Worm (Caenorhabditis elegans) whole organism, mixed stage, embryonic: ENCODE data around the gene math-8.

Experiments
- M03D4.4 ChIP-seq: sonication (generic microtip); optimal IDR thresholded peaks from 2 replicates; lab custom pipeline; 2017; ENCODE audit warnings: mild to moderate bottlenecking, missing genetic modification characterization, missing compliant biosample characterization
- bed-3 ChIP-seq: fragments of 200-800 bp; sonication (Bioruptor generic); optimal IDR thresholded peaks from 3 replicates; lab custom pipeline; 2018; ENCODE audit warnings: mild to moderate bottlenecking, missing genetic modification characterization, moderate library complexity, missing compliant biosample characterization
- blmp-1 ChIP-seq: fragments of 150-350 bp; optimal IDR thresholded peaks from 2 replicates; lab custom pipeline; 2014; ENCODE audit warnings: missing biosample characterization, missing genetic modification characterization
- ceh-39 ChIP-seq: fragments of 150-350 bp; optimal IDR thresholded peaks from 2 replicates; lab custom pipeline; 2014; ENCODE audit warnings: missing biosample characterization, missing genetic modification characterization
- ceh-83 ChIP-seq: fragments of 200-800 bp; sonication (Bioruptor generic); optimal IDR thresholded peaks from 2 replicates; lab custom pipeline; 2018; ENCODE audit warnings: mild to moderate bottlenecking, missing genetic modification characterization, missing compliant biosample characterization
- ces-1 ChIP-seq: fragments of 150-350 bp; optimal IDR thresholded peaks from 2 replicates; lab custom pipeline; 2014; ENCODE audit warnings: missing biosample characterization, missing genetic modification reagents, missing genetic modification characterization
- cnd-1 ChIP-seq: fragments of 200-800 bp; sonication (Bioruptor generic); optimal IDR thresholded peaks from 2 replicates; lab custom pipeline; 2018; ENCODE audit warnings: mild to moderate bottlenecking, missing genetic modification characterization, missing compliant biosample characterization
- drap-1 ChIP-seq: fragments of 200-800 bp; sonication (Bioruptor generic); optimal IDR thresholded peaks from 3 replicates; lab custom pipeline; 2018; ENCODE audit warnings: mild to moderate bottlenecking, missing genetic modification characterization, missing compliant biosample characterization
- elt-1 ChIP-seq: sonication (generic microtip); optimal IDR thresholded peaks from 2 replicates; lab custom pipeline; 2017; ENCODE audit warnings: missing genetic modification characterization, mild to moderate bottlenecking, missing compliant biosample characterization, antibody characterized with exemption, moderate library complexity, borderline replicate concordance; ENCODE audit not compliant: insufficient read depth
- elt-3 ChIP-seq: fragments of 150-350 bp; optimal IDR thresholded peaks from 2 replicates; lab custom pipeline; 2014; ENCODE audit warnings: missing biosample characterization, missing genetic modification characterization
- flh-1 ChIP-seq: fragments of 200-800 bp; sonication (Bioruptor generic); optimal IDR thresholded peaks from 2 replicates; lab custom pipeline; 2018; ENCODE audit warnings: mild to moderate bottlenecking, missing genetic modification characterization, moderate library complexity, missing compliant biosample characterization
- ham-2 ChIP-seq: fragments of 200-800 bp; sonication (Bioruptor generic); optimal IDR thresholded peaks from 2 replicates; lab custom pipeline; 2018; ENCODE audit warnings: mild to moderate bottlenecking, missing genetic modification characterization, missing compliant biosample characterization
- hlh-1 ChIP-seq: fragments of 150-350 bp; optimal IDR thresholded peaks from 2 replicates; lab custom pipeline; 2014; ENCODE audit warnings: missing biosample characterization, missing genetic modification reagents, missing genetic modification characterization
- lin-13 ChIP-seq: fragments of 150-350 bp; optimal IDR thresholded peaks from 2 replicates; lab custom pipeline; 2014; ENCODE audit warnings: missing biosample characterization, missing genetic modification characterization
- lin-32 ChIP-seq: fragments of 200-800 bp; sonication (Bioruptor generic); optimal IDR thresholded peaks from 2 replicates; lab custom pipeline; 2018; ENCODE audit warnings: mild to moderate bottlenecking, missing genetic modification characterization, missing compliant biosample characterization
- lsy-2 ChIP-seq: fragments of 150-350 bp; optimal IDR thresholded peaks from 2 replicates; lab custom pipeline; 2014; ENCODE audit warnings: missing biosample characterization, missing genetic modification characterization
- mab-5 ChIP-seq: fragments of 150-350 bp; optimal IDR thresholded peaks from 2 replicates; lab custom pipeline; 2014; ENCODE audit warnings: missing biosample characterization, missing genetic modification characterization
- mep-1 ChIP-seq: fragments of 150-350 bp; optimal IDR thresholded peaks from 2 replicates; lab custom pipeline; 2017; ENCODE audit warnings: missing biosample characterization, missing genetic modification reagents, missing genetic modification characterization, inconsistent platforms
- mls-2 ChIP-seq: sonication (generic microtip); optimal IDR thresholded peaks from 2 replicates; lab custom pipeline; 2016; ENCODE audit warnings: mild to moderate bottlenecking, missing genetic modification characterization, moderate library complexity, missing compliant biosample characterization
- nhr-12 ChIP-seq: fragments of 150-350 bp; optimal IDR thresholded peaks from 2 replicates; lab custom pipeline; 2014; ENCODE audit warnings: missing biosample characterization, missing genetic modification characterization
- nhr-2 ChIP-seq: fragments of 150-350 bp; optimal IDR thresholded peaks from 2 replicates; lab custom pipeline; 2014; ENCODE audit warnings: missing biosample characterization, missing genetic modification characterization
- nhr-237 ChIP-seq: fragments of 150-350 bp; optimal IDR thresholded peaks from 2 replicates; lab custom pipeline; 2014; ENCODE audit warnings: missing biosample characterization, missing genetic modification characterization
- nhr-28 ChIP-seq: fragments of 150-350 bp; optimal IDR thresholded peaks from 2 replicates; lab custom pipeline; 2014; ENCODE audit warnings: missing biosample characterization, missing genetic modification characterization
- nhr-76 ChIP-seq: sonication (generic microtip); optimal IDR thresholded peaks from 2 replicates; lab custom pipeline; 2017; ENCODE audit warnings: missing biosample characterization, missing genetic modification characterization
- pha-4 ChIP-seq: fragments of 150-350 bp; optimal IDR thresholded peaks from 2 replicates; lab custom pipeline; 2018; ENCODE audit warnings: missing biosample characterization, missing genetic modification reagents, missing genetic modification characterization
- sem-2 ChIP-seq: fragments of 200-800 bp; sonication (Bioruptor generic); optimal IDR thresholded peaks from 2 replicates; lab custom pipeline; 2018; ENCODE audit warnings: mild to moderate bottlenecking, missing genetic modification characterization, missing compliant biosample characterization
- snpc-4 ChIP-seq: fragments of 150-350 bp; optimal IDR thresholded peaks from 2 replicates; lab custom pipeline; 2014; ENCODE audit warnings: missing biosample characterization, missing genetic modification characterization
- sptf-1 ChIP-seq: sonication (generic microtip); optimal IDR thresholded peaks from 2 replicates; lab custom pipeline; 2017; ENCODE audit warnings: mild to moderate bottlenecking, missing genetic modification characterization, moderate library complexity, missing compliant biosample characterization
- tbx-8 ChIP-seq: fragments of 200-800 bp; sonication (Bioruptor generic); optimal IDR thresholded peaks from 2 replicates; lab custom pipeline; 2018; ENCODE audit warnings: mild to moderate bottlenecking, missing genetic modification characterization, moderate library complexity, missing compliant biosample characterization
- unc-120 ChIP-seq: sonication (generic microtip); optimal IDR thresholded peaks from 2 replicates; lab custom pipeline; 2017; ENCODE audit warnings: missing genetic modification characterization, missing compliant biosample characterization; ENCODE audit not compliant: poor library complexity, severe bottlenecking
- unc-39 ChIP-seq: fragments of 150-350 bp; optimal IDR thresholded peaks from 2 replicates; lab custom pipeline; 2014; ENCODE audit warnings: missing biosample characterization, missing genetic modification characterization
- unc-62 ChIP-seq: fragments of 150-350 bp; optimal IDR thresholded peaks from 2 replicates; lab custom pipeline; 2014; ENCODE audit warnings: missing biosample characterization, missing genetic modification reagents, missing genetic modification characterization
- zip-8 ChIP-seq: fragments of 150-350 bp; optimal IDR thresholded peaks from 2 replicates; lab custom pipeline; 2014; ENCODE audit warnings: missing biosample characterization, missing genetic modification characterization

The math-8 gene

ce11 chrII:1921018-1921417 is 32.0 kb upstream of the math-8 start, which contains the start of gene bath-7:
Gene bath-7, minus strand, starts transcription at chrII:1921118.
- TF ChIP-seq flh-1 (no peak), tbx-8 (GFP tag; lab: Kevin White, UChicago) (no peak), zip-8 (tag; lab: Kevin White, UChicago) (no peak), lin-13 (tag; lab: Kevin White, UChicago) (no peak), hlh-1 (tag; lab: Kevin White, UChicago) (no peak), nhr-76 (tag; lab: Kevin White, UChicago) (no peak)

ce11 chrII:1917862-1918261 is 28.9 kb upstream of the math-8 start, which contains the start of gene bath-4:
Gene bath-4, minus strand, starts transcription at chrII:1917962.
- TF ChIP-seq nhr-12 (tag; lab: Kevin White, UChicago): no peak
- TF ChIP-seq, all 35 proteins: peak for 0

- TF ChIP-seq snpc-4 (tag; lab: Kevin White, UChicago) (no peak), ceh-83 (GFP tag; lab: Kevin White, UChicago) (no peak), cnd-1 (tag; lab: Kevin White, UChicago) (no peak), elt-3 (tag; lab: Kevin White, UChicago) (no peak), unc-120 (tag; lab: Kevin White, UChicago) (no peak), nhr-12 (tag; lab: Kevin White, UChicago) (no peak), drap-1 (GFP tag; lab: Kevin White, UChicago) (no peak), flh-1 (no peak), nhr-237 (tag; lab: Kevin White, UChicago) (no peak), mab-5 (no peak), pha-4 (no peak), ham-2 (GFP tag; lab: Kevin White, UChicago) (no peak), M03D4.4 (no peak), mls-2 (tag; lab: Kevin White, UChicago) (no peak), elt-1 (no peak), ces-1 (GFP tag; lab: Kevin White, UChicago) (no peak), mep-1 (tag; lab: Kevin White, UChicago) (no peak), tbx-8 (GFP tag; lab: Kevin White, UChicago) (no peak), lin-13 (tag; lab: Kevin White, UChicago) (no peak)
Measured at ce11 chrII:1912741-1913140, 23.8 kb upstream of the math-8 start, which contains the start of gene math-31. Gene math-31, minus strand, starts transcription at chrII:1912841.

- no peak for TF ChIP-seq mep-1 (tag; lab: Kevin White, UChicago)
- no peak for TF ChIP-seq nhr-237 (tag; lab: Kevin White, UChicago)
- TF ChIP-seq flh-1: no peak
- TF ChIP-seq lin-13 (tag; lab: Kevin White, UChicago): no peak
- no peak for TF ChIP-seq ham-2 (GFP tag; lab: Kevin White, UChicago)
- TF ChIP-seq lin-32 (GFP tag; lab: Kevin White, UChicago): no peak
- no peak for TF ChIP-seq unc-120 (tag; lab: Kevin White, UChicago)
- TF ChIP-seq hlh-1 (tag; lab: Kevin White, UChicago): no peak
- TF ChIP-seq blmp-1 (tag; lab: Kevin White, UChicago): no peak
- TF ChIP-seq mls-2 (tag; lab: Kevin White, UChicago): no peak
- no peak for TF ChIP-seq unc-39
- TF ChIP-seq zip-8 (tag; lab: Kevin White, UChicago): no peak
Measured at ce11 chrII:1905104-1905503, 16.1 kb upstream of the math-8 start, which contains the start of gene math-22. Gene math-22, plus strand, starts transcription at chrII:1905404.

- TF ChIP-seq drap-1 (GFP tag; lab: Kevin White, UChicago): no peak
- TF ChIP-seq mab-5: no peak
- no peak for TF ChIP-seq mls-2 (tag; lab: Kevin White, UChicago)
- no peak for TF ChIP-seq sptf-1 (tag; lab: Kevin White, UChicago)
- TF ChIP-seq ceh-83 (GFP tag; lab: Kevin White, UChicago): no peak
- no peak for TF ChIP-seq nhr-237 (tag; lab: Kevin White, UChicago)
- no peak for TF ChIP-seq unc-120 (tag; lab: Kevin White, UChicago)
- TF ChIP-seq nhr-12 (tag; lab: Kevin White, UChicago): no peak
- no peak for TF ChIP-seq nhr-28 (tag; lab: Kevin White, UChicago)
- no peak for TF ChIP-seq bed-3 (GFP tag; lab: Kevin White, UChicago)
- TF ChIP-seq nhr-2: no peak
- TF ChIP-seq sem-2 (GFP tag; lab: Kevin White, UChicago): no peak
- no peak for TF ChIP-seq lin-13 (tag; lab: Kevin White, UChicago)
- no peak for TF ChIP-seq cnd-1 (tag; lab: Kevin White, UChicago)
- no peak for TF ChIP-seq snpc-4 (tag; lab: Kevin White, UChicago)
- no peak for TF ChIP-seq nhr-76 (tag; lab: Kevin White, UChicago)
- no peak for TF ChIP-seq lsy-2 (tag; lab: Kevin White, UChicago)
- no peak for TF ChIP-seq mep-1 (tag; lab: Kevin White, UChicago)
- TF ChIP-seq ceh-39 (tag; lab: Kevin White, UChicago): no peak
- TF ChIP-seq unc-62 (GFP tag; lab: Kevin White, UChicago): no peak
Measured at ce11 chrII:1901981-1902380, 13.0 kb upstream of the math-8 start, which contains the start of gene math-23. Gene math-23, plus strand, starts transcription at chrII:1902281.
